Fruit fly (Drosophila melanogaster) whole organism, adult: Measurements from ENCODE around the gene Apoltp.

Source experiments
- CG11617 ChIP-seq: fragments of 200-800 bp; sonication (Bioruptor generic); optimal IDR thresholded peaks from 2 replicates; lab custom pipeline; 2017; ENCODE audit warnings: mild to moderate bottlenecking, missing biosample characterization, missing genetic modification reagents, missing genetic modification characterization
- CG12768 ChIP-seq: fragments of 200-800 bp; sonication (Bioruptor generic); optimal IDR thresholded peaks from 2 replicates; lab custom pipeline; 2017; ENCODE audit warnings: missing biosample characterization, missing genetic modification characterization, mild to moderate bottlenecking, moderate library complexity, missing genetic modification reagents
- CG14711 ChIP-seq: fragments of 200-800 bp; sonication (Bioruptor generic); optimal IDR thresholded peaks from 2 replicates; lab custom pipeline; 2018; ENCODE audit warnings: missing biosample characterization, mild to moderate bottlenecking, missing genetic modification characterization, moderate library complexity
- CG1620 ChIP-seq: fragments of 200-800 bp; sonication (Bioruptor generic); optimal IDR thresholded peaks from 2 replicates; lab custom pipeline; 2016; ENCODE audit warnings: missing biosample characterization, missing genetic modification characterization
- CG33017 ChIP-seq: fragments of 200-800 bp; sonication (Bioruptor generic); optimal IDR thresholded peaks from 2 replicates; lab custom pipeline; 2018; ENCODE audit warnings: missing biosample characterization, mild to moderate bottlenecking, missing genetic modification characterization, moderate library complexity
- CG5204 ChIP-seq: fragments of 200-800 bp; sonication (Bioruptor generic); optimal IDR thresholded peaks from 2 replicates; lab custom pipeline; 2016; ENCODE audit warnings: missing biosample characterization, missing genetic modification characterization
- CG7045 ChIP-seq: fragments of 200-800 bp; sonication (Bioruptor generic); optimal IDR thresholded peaks from 2 replicates; lab custom pipeline; 2017; ENCODE audit warnings: missing biosample characterization, mild to moderate bottlenecking, missing genetic modification characterization
- CG7101 ChIP-seq: fragments of 200-800 bp; sonication (Bioruptor generic); optimal IDR thresholded peaks from 2 replicates; lab custom pipeline; 2018; ENCODE audit warnings: missing biosample characterization, mild to moderate bottlenecking, missing genetic modification characterization, moderate library complexity
- Clk ChIP-seq: fragments of 200-800 bp; sonication (Bioruptor generic); optimal IDR thresholded peaks from 2 replicates; lab custom pipeline; 2017; ENCODE audit warnings: missing biosample characterization, missing genetic modification characterization
- Crg-1 ChIP-seq: fragments of 200-800 bp; sonication (Bioruptor generic); optimal IDR thresholded peaks from 2 replicates; lab custom pipeline; 2016; ENCODE audit warnings: missing biosample characterization, missing genetic modification characterization
- Mnt ChIP-seq: fragments of 200-800 bp; sonication (Bioruptor generic); optimal IDR thresholded peaks from 2 replicates; lab custom pipeline; 2016; ENCODE audit warnings: missing biosample characterization, mild to moderate bottlenecking, missing genetic modification characterization
- bab1 ChIP-seq: fragments of 200-800 bp; sonication (Bioruptor generic); optimal IDR thresholded peaks from 3 replicates; lab custom pipeline; 2019; ENCODE audit warnings: missing biosample characterization, mild to moderate bottlenecking, missing genetic modification characterization, moderate library complexity
- cic ChIP-seq: fragments of 200-800 bp; sonication (Bioruptor generic); optimal IDR thresholded peaks from 2 replicates; lab custom pipeline; 2017; ENCODE audit warnings: missing biosample characterization, mild to moderate bottlenecking, missing genetic modification characterization, moderate library complexity
- cnc ChIP-seq, 2 experiments: fragments of >200 bp; optimal IDR thresholded peaks; 2 replicates each; lab custom pipeline; 2017
- ovo ChIP-seq: fragments of 200-800 bp; sonication (Bioruptor generic); optimal IDR thresholded peaks from 2 replicates; lab custom pipeline; 2016; ENCODE audit warnings: missing biosample characterization, missing genetic modification characterization
- pad ChIP-seq: fragments of 200-800 bp; sonication (Bioruptor generic); optimal IDR thresholded peaks from 3 replicates; lab custom pipeline; 2017; ENCODE audit warnings: missing biosample characterization, missing genetic modification characterization, mild to moderate bottlenecking, moderate library complexity, missing genetic modification reagents
- tj ChIP-seq: fragments of 200-800 bp; sonication (Bioruptor generic); optimal IDR thresholded peaks from 3 replicates; lab custom pipeline; 2017; ENCODE audit warnings: missing biosample characterization, mild to moderate bottlenecking, missing genetic modification characterization, moderate library complexity
- toe ChIP-seq: fragments of 200-800 bp; sonication (Bioruptor generic); optimal IDR thresholded peaks from 2 replicates; lab custom pipeline; 2016; ENCODE audit warnings: missing biosample characterization, missing genetic modification characterization

Gene Apoltp

dm6 chr2L:9700454-9700853, 66.5 kb downstream of the Apoltp start, which contains the start of gene pelo:
pelo (plus strand) TSS chr2L:9700810.
- peak; percentile 54 for TF ChIP-seq CG12768 (GFP tag; lab: Kevin White, UChicago)
- peak; percentile 43 for TF ChIP-seq Crg-1 (GFP tag; lab: Kevin White, UChicago)
- peak; percentile 63 for TF ChIP-seq CG33017 (tag; lab: Kevin White, UChicago)
- peak; percentile 78 for TF ChIP-seq bab1 (GFP tag; lab: Kevin White, UChicago)
- peak; percentile 35 for TF ChIP-seq Clk (GFP tag; lab: Kevin White, UChicago)
- TF ChIP-seq pad (GFP tag; lab: Kevin White, UChicago) = peak; percentile 50
- no peak for TF ChIP-seq ovo (GFP tag; lab: Kevin White, UChicago)
- no peak for TF ChIP-seq toe
- peak; percentile 75 for TF ChIP-seq CG7101 (tag; lab: Kevin White, UChicago)
- TF ChIP-seq Mnt (GFP tag; lab: Kevin White, UChicago) = peak; percentile 97
- TF ChIP-seq cnc (optimal IDR thresholded peaks at IDR 0.05; lab: Kevin White, UChicago) = no peak
- peak; percentile 66 for TF ChIP-seq CG7045 (GFP tag; lab: Kevin White, UChicago)
- peak; percentile 52 for TF ChIP-seq CG14711
- TF ChIP-seq CG11617 (GFP tag; lab: Kevin White, UChicago) = peak; percentile 75
- peak; percentile 56 for TF ChIP-seq cic (GFP tag; lab: Kevin White, UChicago)
- no peak for TF ChIP-seq CG1620
- peak; percentile 40 for TF ChIP-seq tj (GFP tag; lab: Kevin White, UChicago)

dm6 chr2L:9703000-9703399, 69.0 kb downstream of the Apoltp start:
- peak; percentile 5 for TF ChIP-seq cic (GFP tag; lab: Kevin White, UChicago)
- no peak for TF ChIP-seq cnc (optimal IDR thresholded peaks at IDR 0.05; lab: Kevin White, UChicago)
- peak; percentile 16 for TF ChIP-seq CG33017 (tag; lab: Kevin White, UChicago)
- peak; percentile 51 for TF ChIP-seq CG12768 (GFP tag; lab: Kevin White, UChicago)
- no peak for TF ChIP-seq toe
- TF ChIP-seq pad (GFP tag; lab: Kevin White, UChicago) = no peak

dm6 chr2L:9704343-9704742, 70.4 kb downstream of the Apoltp start:
- TF ChIP-seq CG7045 (GFP tag; lab: Kevin White, UChicago) (no peak), tj (GFP tag; lab: Kevin White, UChicago) (peak; percentile 35)

DNA sequence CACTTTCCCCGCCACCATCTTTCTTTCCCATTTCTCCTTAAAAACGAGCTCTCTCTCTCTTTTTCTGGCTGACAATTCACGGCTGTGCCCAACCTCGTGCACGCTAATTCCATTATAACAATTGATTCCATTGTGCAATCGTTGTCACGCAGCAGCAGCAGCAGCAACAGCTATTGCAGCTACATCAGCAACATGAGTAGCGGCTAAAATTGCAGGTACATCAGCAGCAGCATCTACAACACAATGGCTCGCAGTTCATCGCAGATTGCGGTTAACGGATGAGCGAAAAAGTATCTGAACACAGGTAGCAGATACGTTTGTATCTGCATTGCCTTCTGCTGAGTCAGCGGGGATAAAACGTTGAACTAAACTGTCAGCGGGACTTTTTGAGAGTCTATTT, 71.3 kb downstream of the Apoltp start:
- TF ChIP-seq tj (GFP tag; lab: Kevin White, UChicago) (peak; percentile 51), CG12768 (GFP tag; lab: Kevin White, UChicago) (peak; percentile 24), CG5204 (GFP tag; lab: Kevin White, UChicago) (no peak)
